Worm (Caenorhabditis elegans) whole organism, early embryonic: Measurements from ENCODE around the gene srj-39.

Experiments used
- ets-7 ChIP-seq: sonication (generic microtip); optimal IDR thresholded peaks from 2 replicates; lab custom pipeline; 2016; ENCODE audit warnings: missing genotype, missing genetic modification characterization, missing compliant biosample characterization
- scrt-1 ChIP-seq: fragments of 200-800 bp; sonication (Bioruptor generic); IDR thresholded peaks from 2 replicates; pipeline ENCODE4 v1.3.6; 2022; ENCODE audit warnings: missing genetic modification characterization, missing compliant biosample characterization

DNA sequence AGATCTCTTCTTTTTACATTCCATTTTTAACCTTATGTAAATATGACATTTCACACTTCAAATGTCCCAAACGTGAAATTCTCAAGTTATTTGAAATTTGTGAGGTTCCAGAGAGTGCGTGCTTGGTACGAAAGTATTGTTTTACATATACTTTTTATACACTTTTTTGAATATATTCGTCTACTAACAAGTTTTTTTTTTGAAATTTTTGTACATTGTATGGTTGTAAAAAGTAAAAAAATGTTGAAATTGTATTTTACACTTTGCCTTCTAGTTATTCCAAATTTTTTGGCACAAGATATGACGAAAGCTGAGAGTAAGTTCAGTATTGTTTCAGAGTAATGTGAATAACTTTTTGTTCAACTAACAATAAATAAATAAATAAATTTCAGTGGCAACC is 30.3 kb downstream of the srj-39 start, which contains the start of gene lgc-1:
- TF ChIP-seq scrt-1 (no peak), ets-7 (tag; lab: Kevin White, UChicago) (no peak)
